Worm (Caenorhabditis elegans) whole organism, dauer: ENCODE measurements around the gene mcm-2.

Experiments used
- unc-62 ChIP-seq: sonication (generic microtip); optimal IDR thresholded peaks from 2 replicates; lab custom pipeline; 2017; ENCODE audit warnings: missing biosample characterization, missing genetic modification reagents, missing genetic modification characterization

The mcm-2 gene

DNA sequence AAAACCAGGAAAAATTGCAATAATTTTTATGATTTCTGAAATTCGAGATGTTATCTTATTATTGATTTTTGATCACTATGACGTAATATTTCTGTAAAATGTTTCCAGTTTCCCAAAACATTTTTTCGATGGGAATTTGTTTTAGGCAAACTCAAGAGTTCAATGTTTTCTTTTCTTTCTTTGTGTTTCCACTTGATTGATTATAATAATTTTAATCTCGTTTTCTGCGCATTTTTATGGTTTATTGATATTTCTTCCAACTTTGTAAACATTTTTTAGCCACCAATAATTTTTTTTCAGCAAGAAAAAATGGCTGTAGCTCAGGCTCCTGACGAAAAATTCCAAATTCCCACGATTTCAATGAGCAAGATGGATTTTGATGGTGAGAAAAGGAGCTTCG lies 52.2 kb downstream of the mcm-2 start, which contains the start of gene W03C9.6:
TSS of gene W03C9.6 (plus strand) at position 301 of the 400 bp plus-strand sequence.
- no peak for TF ChIP-seq unc-62

DNA sequence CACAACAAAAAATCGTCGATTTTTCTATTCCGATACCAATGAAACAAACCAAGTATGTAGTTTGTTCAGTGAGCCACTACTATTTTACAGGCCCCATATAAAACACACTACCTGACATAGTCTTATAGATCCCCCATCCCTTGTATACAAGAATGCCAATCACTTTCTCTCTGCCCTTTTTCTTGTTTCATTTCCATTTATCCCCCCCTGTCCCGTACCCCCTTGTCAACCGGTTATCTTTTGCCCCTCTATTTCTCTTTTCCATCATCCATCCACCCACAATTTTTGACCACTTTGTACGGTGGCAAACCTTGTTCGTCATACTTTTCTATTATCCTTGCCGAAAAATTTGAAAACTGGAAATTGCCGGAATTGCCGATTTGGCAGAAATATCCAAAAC lies 53.5 kb downstream of the mcm-2 start:
- no peak for TF ChIP-seq unc-62
